Fruit fly (Drosophila melanogaster) whole organism, embryonic: ENCODE data around the gene Ids.

Experiments used
- Aef1 ChIP-seq: fragments of 200-800 bp; sonication (Bioruptor generic); IDR thresholded peaks from 3 replicates; pipeline ENCODE4 v1.3.6; 2022; ENCODE audit warnings: missing biosample characterization, missing genetic modification characterization
- CG10267 ChIP-seq: fragments of 200-800 bp; sonication (Bioruptor generic); optimal IDR thresholded peaks from 2 replicates; lab custom pipeline; 2018; ENCODE audit warnings: missing biosample characterization, mild to moderate bottlenecking, missing genetic modification characterization, moderate library complexity
- CG10654 ChIP-seq: fragments of 200-800 bp; sonication (Bioruptor generic); optimal IDR thresholded peaks from 2 replicates; lab custom pipeline; 2016; ENCODE audit warnings: missing biosample characterization, missing genetic modification characterization
- CG11398 ChIP-seq: fragments of 200-800 bp; sonication (Bioruptor generic); optimal IDR thresholded peaks from 2 replicates; lab custom pipeline; 2016; ENCODE audit warnings: missing biosample characterization, missing genetic modification characterization
- CG12299 ChIP-seq: fragments of 200-800 bp; sonication (Bioruptor generic); optimal IDR thresholded peaks from 2 replicates; lab custom pipeline; 2018; ENCODE audit warnings: missing biosample characterization, mild to moderate bottlenecking, missing genetic modification characterization
- CG14860 ChIP-seq: fragments of 200-800 bp; sonication (Bioruptor generic); IDR thresholded peaks from 3 replicates; pipeline ENCODE4 v1.3.6; 2022; ENCODE audit warnings: missing biosample characterization, missing genetic modification characterization; ENCODE audit not compliant: partially characterized antibody
- CG15269 ChIP-seq: fragments of 200-800 bp; sonication (Bioruptor generic); optimal IDR thresholded peaks from 2 replicates; lab custom pipeline; 2018; ENCODE audit warnings: missing biosample characterization, mild to moderate bottlenecking, missing genetic modification characterization, moderate library complexity
- CG1602 ChIP-seq: fragments of 200-800 bp; sonication (Bioruptor generic); optimal IDR thresholded peaks from 3 replicates; lab custom pipeline; 2016; ENCODE audit warnings: missing biosample characterization, missing genetic modification characterization
- CG1603 ChIP-seq: fragments of 200-800 bp; sonication (Bioruptor generic); optimal IDR thresholded peaks from 2 replicates; lab custom pipeline; 2019; ENCODE audit warnings: missing biosample characterization, mild to moderate bottlenecking, missing genetic modification characterization, moderate library complexity
- CG18619 ChIP-seq: fragments of 200-800 bp; sonication (Bioruptor generic); optimal IDR thresholded peaks from 3 replicates; lab custom pipeline; 2017; ENCODE audit warnings: missing biosample characterization, mild to moderate bottlenecking, missing genetic modification characterization
- CG2116 ChIP-seq: fragments of 200-800 bp; sonication (Bioruptor generic); optimal IDR thresholded peaks from 3 replicates; lab custom pipeline; 2018; ENCODE audit warnings: missing biosample characterization, mild to moderate bottlenecking, missing genetic modification characterization
- CG31224 ChIP-seq: fragments of 200-800 bp; sonication (Bioruptor generic); IDR thresholded peaks from 2 replicates; pipeline ENCODE4 v1.3.6; 2022; ENCODE audit warnings: missing biosample characterization, missing genetic modification characterization
- CG32532 ChIP-seq: fragments of 200-800 bp; sonication (Bioruptor generic); IDR thresholded peaks from 2 replicates; pipeline ENCODE4 v1.3.6; 2022; ENCODE audit warnings: missing biosample characterization, missing genetic modification characterization
- CG3407 ChIP-seq: fragments of 200-800 bp; sonication (Bioruptor generic); optimal IDR thresholded peaks from 2 replicates; lab custom pipeline; 2018; ENCODE audit warnings: missing biosample characterization, mild to moderate bottlenecking, missing genetic modification characterization
- CG34422 ChIP-seq: fragments of 200-800 bp; sonication (Bioruptor generic); IDR thresholded peaks from 3 replicates; pipeline ENCODE4 v1.3.6; 2022; ENCODE audit warnings: missing biosample characterization, missing genetic modification characterization
- CG4360 ChIP-seq: fragments of 200-800 bp; sonication (Bioruptor generic); IDR thresholded peaks from 2 replicates; pipeline ENCODE4 v1.3.6; 2022; ENCODE audit warnings: missing biosample characterization, missing genetic modification characterization
- CG7357 ChIP-seq: fragments of 200-800 bp; sonication (Bioruptor generic); IDR thresholded peaks from 3 replicates; pipeline ENCODE4 v1.3.6; 2022; ENCODE audit warnings: missing biosample characterization, missing genetic modification characterization
- CG7372 ChIP-seq: fragments of 200-800 bp; sonication (Bioruptor generic); IDR thresholded peaks from 2 replicates; pipeline ENCODE4 v1.3.6; 2022; ENCODE audit warnings: missing biosample characterization, missing genetic modification characterization
- CG8359 ChIP-seq: fragments of 200-800 bp; sonication (Bioruptor generic); optimal IDR thresholded peaks from 2 replicates; lab custom pipeline; 2017; ENCODE audit warnings: missing biosample characterization, mild to moderate bottlenecking, missing genetic modification characterization, borderline replicate concordance
- CG9932 ChIP-seq: fragments of 200-800 bp; sonication (Bioruptor generic); IDR thresholded peaks from 2 replicates; pipeline ENCODE4 v1.3.6; 2022; ENCODE audit warnings: missing biosample characterization, missing genetic modification characterization
- Dll ChIP-seq: fragments of 200-800 bp; sonication (Bioruptor generic); IDR thresholded peaks from 4 replicates; pipeline ENCODE4 v1.3.6; 2022; ENCODE audit warnings: missing biosample characterization, missing genetic modification characterization; ENCODE audit not compliant: partially characterized antibody
- ERR ChIP-seq: fragments of 200-800 bp; sonication (Bioruptor generic); optimal IDR thresholded peaks from 2 replicates; lab custom pipeline; 2016; ENCODE audit warnings: missing biosample characterization, missing genetic modification characterization
- Ets65A ChIP-seq: fragments of 200-800 bp; sonication (Bioruptor generic); peaks from one replicate; lab custom pipeline; 2016; ENCODE audit warnings: missing biosample characterization, missing genetic modification characterization
- Fer1 ChIP-seq: fragments of 200-800 bp; sonication (Bioruptor generic); optimal IDR thresholded peaks from 2 replicates; lab custom pipeline; 2017; ENCODE audit warnings: missing biosample characterization, mild to moderate bottlenecking, missing genetic modification characterization
- GATAe ChIP-seq: fragments of 200-800 bp; sonication (Bioruptor generic); conservative IDR thresholded peaks from 2 replicates; pipeline ENCODE4 v1.3.6; 2022; ENCODE audit warnings: missing biosample characterization, missing genetic modification characterization
- HmgD ChIP-seq: fragments of 200-800 bp; sonication (Bioruptor generic); optimal IDR thresholded peaks from 3 replicates; lab custom pipeline; 2016; ENCODE audit warnings: missing biosample characterization, missing genetic modification characterization
- Med ChIP-seq: fragments of 200-800 bp; sonication (Bioruptor generic); peaks from one replicate; lab custom pipeline; 2016; ENCODE audit warnings: missing biosample characterization, missing genetic modification characterization, mild to moderate bottlenecking, inconsistent platforms, moderate library complexity
- NC2α ChIP-seq: fragments of 200-800 bp; sonication (Bioruptor generic); optimal IDR thresholded peaks from 2 replicates; lab custom pipeline; 2016; ENCODE audit warnings: missing biosample characterization, missing genetic modification characterization
- Opbp ChIP-seq: fragments of 200-800 bp; sonication (Bioruptor generic); IDR thresholded peaks from 3 replicates; pipeline ENCODE4 v1.3.6; 2022; ENCODE audit warnings: missing biosample characterization, missing genetic modification characterization; ENCODE audit not compliant: partially characterized antibody
- Pdp1 ChIP-seq, 2 experiments: fragments of 200-800 bp; sonication (Bioruptor generic); optimal IDR thresholded peaks; 3 replicates each; lab custom pipeline; 2016; ENCODE audit warnings: missing biosample characterization in 2 of 2, missing genetic modification characterization in 2 of 2, mild to moderate bottlenecking in 1 of 2, moderate library complexity in 1 of 2
- Sin3A ChIP-seq: fragments of >200 bp; optimal IDR thresholded peaks from 2 replicates; lab custom pipeline; 2018
- Taf1 ChIP-seq: fragments of 200-800 bp; sonication (Bioruptor generic); IDR thresholded peaks from 2 replicates; pipeline ENCODE4 v1.3.6; 2022; ENCODE audit warnings: missing biosample characterization, missing genetic modification characterization
- bbx ChIP-seq: fragments of 200-800 bp; sonication (Bioruptor generic); IDR thresholded peaks from 2 replicates; pipeline ENCODE4 v1.3.6; 2022; ENCODE audit warnings: missing biosample characterization, missing genetic modification characterization; ENCODE audit not compliant: partially characterized antibody
- cas ChIP-seq: fragments of 200-800 bp; sonication (Bioruptor generic); IDR thresholded peaks from 2 replicates; pipeline ENCODE4 v1.3.6; 2022; ENCODE audit warnings: missing biosample characterization, missing genetic modification characterization
- ci ChIP-seq: fragments of 200-800 bp; sonication (Bioruptor generic); IDR thresholded peaks from 3 replicates; pipeline ENCODE4 v1.3.6; 2022; ENCODE audit warnings: missing biosample characterization, missing genetic modification characterization
- dm ChIP-seq: fragments of 200-800 bp; sonication (Bioruptor generic); optimal IDR thresholded peaks from 3 replicates; lab custom pipeline; 2016; ENCODE audit warnings: missing biosample characterization, missing genetic modification characterization
- kah ChIP-seq: fragments of 200-800 bp; sonication (Bioruptor generic); optimal IDR thresholded peaks from 2 replicates; lab custom pipeline; 2018; ENCODE audit warnings: missing biosample characterization, mild to moderate bottlenecking, missing genetic modification characterization
- kay ChIP-seq: fragments of 200-800 bp; sonication (Bioruptor generic); optimal IDR thresholded peaks from 2 replicates; lab custom pipeline; 2016; ENCODE audit warnings: missing biosample characterization, missing genetic modification characterization
- luna ChIP-seq: fragments of 200-800 bp; sonication (Bioruptor generic); optimal IDR thresholded peaks from 2 replicates; lab custom pipeline; 2016; ENCODE audit warnings: missing biosample characterization, missing genetic modification characterization
- mld ChIP-seq: fragments of 200-800 bp; sonication (Bioruptor generic); IDR thresholded peaks from 3 replicates; pipeline ENCODE4 v1.3.6; 2022; ENCODE audit warnings: missing biosample characterization, missing genetic modification characterization; ENCODE audit not compliant: partially characterized antibody
- nerfin-2 ChIP-seq: fragments of 200-800 bp; sonication (Bioruptor generic); IDR thresholded peaks from 2 replicates; pipeline ENCODE4 v1.3.6; 2022; ENCODE audit warnings: missing biosample characterization, missing genetic modification characterization; ENCODE audit not compliant: partially characterized antibody
- ranshi ChIP-seq: fragments of 200-800 bp; sonication (Bioruptor generic); IDR thresholded peaks from 2 replicates; pipeline ENCODE4 v1.3.6; 2022; ENCODE audit warnings: missing biosample characterization, missing genetic modification characterization
- run ChIP-seq: fragments of 200-800 bp; sonication (Bioruptor generic); optimal IDR thresholded peaks from 3 replicates; lab custom pipeline; 2018; ENCODE audit warnings: missing biosample characterization, mild to moderate bottlenecking, missing genetic modification characterization
- seq ChIP-seq: fragments of 200-800 bp; sonication (Bioruptor generic); IDR thresholded peaks from 2 replicates; pipeline ENCODE4 v1.3.6; 2022; ENCODE audit warnings: missing biosample characterization, missing genetic modification characterization
- so ChIP-seq: fragments of 200-800 bp; sonication (Bioruptor generic); IDR thresholded peaks from 3 replicates; pipeline ENCODE4 v1.3.6; 2022; ENCODE audit warnings: missing biosample characterization, missing genetic modification characterization
- sob ChIP-seq: fragments of 200-800 bp; sonication (Bioruptor generic); IDR thresholded peaks from 2 replicates; pipeline ENCODE4 v1.3.6; 2022; ENCODE audit warnings: missing biosample characterization, missing genetic modification characterization
- ssp ChIP-seq: fragments of 200-800 bp; sonication (Bioruptor generic); IDR thresholded peaks from 2 replicates; pipeline ENCODE4 v1.3.6; 2022; ENCODE audit warnings: missing biosample characterization, missing genetic modification characterization
- trem ChIP-seq: fragments of 200-800 bp; optimal IDR thresholded peaks from 3 replicates; lab custom pipeline; 2019; ENCODE audit warnings: missing biosample characterization, mild to moderate bottlenecking, missing genetic modification characterization, moderate library complexity
- tup ChIP-seq: fragments of 200-800 bp; sonication (Bioruptor generic); optimal IDR thresholded peaks from 2 replicates; lab custom pipeline; 2016; ENCODE audit warnings: missing biosample characterization, mild to moderate bottlenecking, missing genetic modification characterization, moderate library complexity
- yki ChIP-seq: fragments of >200 bp; optimal IDR thresholded peaks from 3 replicates; lab custom pipeline; 2018
- zf30C ChIP-seq: fragments of 200-800 bp; sonication (Bioruptor generic); optimal IDR thresholded peaks from 3 replicates; lab custom pipeline; 2018; ENCODE audit warnings: missing biosample characterization, mild to moderate bottlenecking, missing genetic modification characterization

Ids gene

dm6 chr3L:3373994-3374623 lies 4.0 kb upstream of the Ids start, which contains the start of the genes Ythdc1 and CG12010 (continued):
- no peak for TF ChIP-seq cas (GFP tag; lab: Robert Waterston, UW)
- TF ChIP-seq dm (GFP tag; lab: Kevin White, UChicago) = peak; percentile 72
- peak; percentile 3 for TF ChIP-seq HmgD (GFP tag; lab: Kevin White, UChicago)
- TF ChIP-seq Opbp (GFP tag; lab: Robert Waterston, UW) = peak; percentile 93
- peak in 1 of 2 experiments; percentile 51 for TF ChIP-seq Pdp1 (GFP tag; optimal IDR thresholded peaks at IDR 0.05; lab: Kevin White, UChicago)
- peak; percentile 44 for TF ChIP-seq CG10267
- TF ChIP-seq CG8359 (GFP tag; lab: Kevin White, UChicago) = no peak
- no peak for TF ChIP-seq Ets65A
- TF ChIP-seq tup (GFP tag; lab: Kevin White, UChicago) = no peak
- TF ChIP-seq nerfin-2 (GFP tag; lab: Robert Waterston, UW) = peak; percentile 96
- 0 out of 3 replicates have a peak, but pooled peaks have one; percentile 21 for TF ChIP-seq CG7357
- TF ChIP-seq CG11398 (GFP tag; lab: Kevin White, UChicago) = no peak
- TF ChIP-seq CG31224 (GFP tag; lab: Robert Waterston, UW) = no peak
- no peak for TF ChIP-seq CG12299 (tag; lab: Kevin White, UChicago)
- peak; percentile 84 for TF ChIP-seq Sin3A (lab: Kevin White, UChicago)
- TF ChIP-seq CG3407 (GFP tag; lab: Kevin White, UChicago) = no peak
- TF ChIP-seq ssp (GFP tag; lab: Robert Waterston, UW) = peak; percentile 91
- no peak for TF ChIP-seq Aef1 (GFP tag; lab: Robert Waterston, UW)
- TF ChIP-seq CG34422 (GFP tag; lab: Robert Waterston, UW) = peak; percentile 90; the same call in 2 of the 3 replicates
- TF ChIP-seq CG1602 (GFP tag; lab: Kevin White, UChicago) = no peak
- TF ChIP-seq sob = peak; percentile 39; the same call in 1 of the 2 replicates
- no peak for TF ChIP-seq CG10654 (GFP tag; lab: Kevin White, UChicago)
- peak; percentile 80 for TF ChIP-seq Med (GFP tag; lab: Kevin White, UChicago)
- TF ChIP-seq NC2α (GFP tag; lab: Kevin White, UChicago) = no peak
- no peak for TF ChIP-seq CG7372 (GFP tag; lab: Robert Waterston, UW)
- TF ChIP-seq run (tag; lab: Kevin White, UChicago) = no peak
- TF ChIP-seq Taf1 = no peak
- TF ChIP-seq CG18619 (GFP tag; lab: Kevin White, UChicago) = peak; percentile 10
- TF ChIP-seq seq (GFP tag; lab: Robert Waterston, UW) = no peak
- no peak for TF ChIP-seq GATAe (GFP tag; lab: Robert Waterston, UW)
- TF ChIP-seq Fer1 (GFP tag; lab: Kevin White, UChicago) = peak; percentile 38
- TF ChIP-seq CG9932 (GFP tag; lab: Robert Waterston, UW) = 0 out of 2 replicates have a peak, but pooled peaks have one; percentile 12
- TF ChIP-seq CG32532 (GFP tag; lab: Robert Waterston, UW) = peak; percentile 43; the same call in 1 of the 2 replicates
- TF ChIP-seq so (GFP tag; lab: Robert Waterston, UW) = no peak
- TF ChIP-seq CG2116 (GFP tag; lab: Kevin White, UChicago) = peak; percentile 76
- peak; percentile 68 for TF ChIP-seq trem
- no peak for TF ChIP-seq CG1603 (tag; lab: Kevin White, UChicago)
- TF ChIP-seq CG4360 (GFP tag; lab: Robert Waterston, UW) = 0 out of 2 replicates have a peak, but pooled peaks have one; percentile 6
- peak; percentile 78 for TF ChIP-seq kay (GFP tag; lab: Kevin White, UChicago)
- no peak for TF ChIP-seq ERR
- TF ChIP-seq yki = no peak
- TF ChIP-seq ranshi (GFP tag; lab: Robert Waterston, UW) = no peak
- no peak for TF ChIP-seq luna (GFP tag; lab: Kevin White, UChicago)
- peak; percentile 21; the same call in 1 of the 3 replicates for TF ChIP-seq ci (GFP tag; lab: Robert Waterston, UW)
- TF ChIP-seq CG15269 (tag; lab: Kevin White, UChicago) = no peak
- peak; percentile 49 for TF ChIP-seq zf30C
- TF ChIP-seq kah (GFP tag; lab: Kevin White, UChicago) = peak; percentile 31
- peak; percentile 92 for TF ChIP-seq CG14860 (GFP tag; lab: Robert Waterston, UW)
- peak; percentile 93 for TF ChIP-seq bbx (GFP tag; lab: Robert Waterston, UW)
- peak; percentile 71; the same call in 2 of the 3 replicates for TF ChIP-seq mld (GFP tag; lab: Robert Waterston, UW)
- peak; percentile 89 for TF ChIP-seq Dll
